Worm (Caenorhabditis elegans) whole organism, late embryonic: ENCODE measurements around the gene morc-1.
A peak's percentile ranks its signal among the peaks of the same experiment; 100 is the strongest.

ENCODE experiments used
- C08G9.2 ChIP-seq: sonication (generic microtip); optimal IDR thresholded peaks from 2 replicates; lab custom pipeline; 2016; ENCODE audit warnings: mild to moderate bottlenecking, missing genetic modification characterization, moderate library complexity, missing compliant biosample characterization
- C38D4.7 ChIP-seq: fragments of 200-800 bp; sonication (Bioruptor generic); optimal IDR thresholded peaks from 2 replicates; lab custom pipeline; 2018; ENCODE audit warnings: mild to moderate bottlenecking, missing genetic modification characterization, moderate library complexity, missing compliant biosample characterization
- K02D7.2 ChIP-seq: sonication (generic microtip); optimal IDR thresholded peaks from 2 replicates; lab custom pipeline; 2017; ENCODE audit warnings: mild to moderate bottlenecking, missing genetic modification characterization, missing compliant biosample characterization
- K09A11.1 ChIP-seq: sonication (generic microtip); optimal IDR thresholded peaks from 2 replicates; lab custom pipeline; 2017; ENCODE audit warnings: antibody characterized with exemption, mild to moderate bottlenecking, missing genetic modification characterization, missing compliant biosample characterization; ENCODE audit not compliant: insufficient read depth
- Y22D7AL.16 ChIP-seq: sonication (generic microtip); optimal IDR thresholded peaks from 2 replicates; lab custom pipeline; 2016; ENCODE audit warnings: missing genetic modification characterization, missing compliant biosample characterization
- ahr-1 ChIP-seq: sonication (generic microtip); optimal IDR thresholded peaks from 2 replicates; lab custom pipeline; 2016; ENCODE audit warnings: missing genetic modification characterization, missing compliant biosample characterization
- ama-1 ChIP-seq: fragments of 150-350 bp; optimal IDR thresholded peaks from 2 replicates; lab custom pipeline; 2014
- ceh-18 ChIP-seq: sonication (generic microtip); optimal IDR thresholded peaks from 2 replicates; lab custom pipeline; 2016; ENCODE audit warnings: missing genetic modification characterization, missing compliant biosample characterization
- ceh-2 ChIP-seq: sonication (generic microtip); optimal IDR thresholded peaks from 2 replicates; lab custom pipeline; 2016; ENCODE audit warnings: missing genotype, missing genetic modification characterization, missing compliant biosample characterization
- ceh-24 ChIP-seq: sonication (generic microtip); optimal IDR thresholded peaks from 2 replicates; lab custom pipeline; 2016; ENCODE audit warnings: mild to moderate bottlenecking, missing genetic modification characterization, missing compliant biosample characterization
- ceh-30 ChIP-seq: fragments of 150-350 bp; optimal IDR thresholded peaks from 2 replicates; lab custom pipeline; 2014; ENCODE audit warnings: missing biosample characterization, missing genetic modification characterization
- ceh-34 ChIP-seq: sonication (generic microtip); optimal IDR thresholded peaks from 2 replicates; lab custom pipeline; 2016; ENCODE audit warnings: mild to moderate bottlenecking, missing genetic modification characterization, missing compliant biosample characterization
- ceh-6 ChIP-seq: fragments of 200-800 bp; sonication (Bioruptor generic); optimal IDR thresholded peaks from 2 replicates; lab custom pipeline; 2018; ENCODE audit warnings: mild to moderate bottlenecking, missing genetic modification characterization, missing compliant biosample characterization
- ceh-9 ChIP-seq: sonication (generic microtip); optimal IDR thresholded peaks from 2 replicates; lab custom pipeline; 2016; ENCODE audit warnings: mild to moderate bottlenecking, missing genetic modification characterization, inconsistent platforms, missing compliant biosample characterization
- dmd-4 ChIP-seq: sonication (generic microtip); optimal IDR thresholded peaks from 2 replicates; lab custom pipeline; 2016; ENCODE audit warnings: borderline replicate concordance, missing genetic modification characterization, missing compliant biosample characterization
- dve-1 ChIP-seq: sonication (generic microtip); optimal IDR thresholded peaks from 2 replicates; lab custom pipeline; 2017; ENCODE audit warnings: antibody characterized with exemption, mild to moderate bottlenecking, missing genetic modification characterization, missing compliant biosample characterization
- elt-4 ChIP-seq: sonication (generic microtip); optimal IDR thresholded peaks from 2 replicates; lab custom pipeline; 2016; ENCODE audit warnings: missing genetic modification characterization, missing compliant biosample characterization
- eyg-1 ChIP-seq: sonication (generic microtip); optimal IDR thresholded peaks from 2 replicates; lab custom pipeline; 2016; ENCODE audit warnings: missing genotype, missing genetic modification characterization, missing compliant biosample characterization
- fax-1 ChIP-seq: sonication (generic microtip); optimal IDR thresholded peaks from 2 replicates; lab custom pipeline; 2016; ENCODE audit warnings: missing genotype, missing genetic modification characterization, missing compliant biosample characterization
- fkh-10 ChIP-seq: fragments of 150-350 bp; optimal IDR thresholded peaks from 2 replicates; lab custom pipeline; 2014; ENCODE audit warnings: missing biosample characterization, missing genetic modification reagents, missing genetic modification characterization
- gmeb-2 ChIP-seq: sonication (generic microtip); optimal IDR thresholded peaks from 2 replicates; lab custom pipeline; 2016; ENCODE audit warnings: missing genetic modification characterization, inconsistent platforms, missing compliant biosample characterization
- hlh-15 ChIP-seq: sonication (generic microtip); optimal IDR thresholded peaks from 2 replicates; lab custom pipeline; 2016; ENCODE audit warnings: missing genetic modification characterization, missing compliant biosample characterization
- hlh-6 ChIP-seq: sonication (generic microtip); optimal IDR thresholded peaks from 2 replicates; lab custom pipeline; 2016; ENCODE audit warnings: missing genotype, missing genetic modification characterization, missing compliant biosample characterization
- hlh-8 ChIP-seq: sonication (generic microtip); optimal IDR thresholded peaks from 2 replicates; lab custom pipeline; 2016; ENCODE audit warnings: missing genotype, missing genetic modification characterization, missing compliant biosample characterization
- lin-11 ChIP-seq: fragments of 200-800 bp; sonication (Bioruptor generic); optimal IDR thresholded peaks from 2 replicates; lab custom pipeline; 2018; ENCODE audit warnings: mild to moderate bottlenecking, missing genetic modification characterization, missing compliant biosample characterization
- mec-3 ChIP-seq: sonication (generic microtip); optimal IDR thresholded peaks from 2 replicates; lab custom pipeline; 2016; ENCODE audit warnings: borderline replicate concordance, missing genetic modification characterization, missing compliant biosample characterization
- nfya-1 ChIP-seq: sonication (generic microtip); optimal IDR thresholded peaks from 2 replicates; lab custom pipeline; 2017; ENCODE audit warnings: missing genetic modification characterization, mild to moderate bottlenecking, missing compliant biosample characterization, antibody characterized with exemption, moderate library complexity
- odd-2 ChIP-seq: sonication (generic microtip); optimal IDR thresholded peaks from 2 replicates; lab custom pipeline; 2017; ENCODE audit warnings: antibody characterized with exemption, mild to moderate bottlenecking, missing genetic modification characterization, missing compliant biosample characterization
- pag-3 ChIP-seq: sonication (generic microtip); optimal IDR thresholded peaks from 2 replicates; lab custom pipeline; 2016; ENCODE audit warnings: missing compliant biosample characterization, missing genetic modification characterization, borderline replicate concordance
- pat-9 ChIP-seq: fragments of 200-800 bp; sonication (Bioruptor generic); optimal IDR thresholded peaks from 2 replicates; lab custom pipeline; 2018; ENCODE audit warnings: mild to moderate bottlenecking, missing genetic modification characterization, moderate library complexity, missing compliant biosample characterization
- pax-1 ChIP-seq: fragments of 150-350 bp; optimal IDR thresholded peaks from 2 replicates; lab custom pipeline; 2014; ENCODE audit warnings: missing biosample characterization, missing genetic modification characterization
- pha-2 ChIP-seq: sonication (generic microtip); optimal IDR thresholded peaks from 2 replicates; lab custom pipeline; 2017; ENCODE audit warnings: mild to moderate bottlenecking, missing genetic modification characterization, missing compliant biosample characterization
- pros-1 ChIP-seq: fragments of 150-350 bp; optimal IDR thresholded peaks from 2 replicates; lab custom pipeline; 2014; ENCODE audit warnings: missing biosample characterization, missing genetic modification reagents, missing genetic modification characterization
- ref-2 ChIP-seq: sonication (generic microtip); optimal IDR thresholded peaks from 2 replicates; lab custom pipeline; 2016; ENCODE audit warnings: missing genetic modification characterization, missing compliant biosample characterization
- rnt-1 ChIP-seq: sonication (generic microtip); optimal IDR thresholded peaks from 2 replicates; lab custom pipeline; 2016; ENCODE audit warnings: missing genetic modification characterization, missing compliant biosample characterization
- sdc-2 ChIP-seq: sonication (generic microtip); optimal IDR thresholded peaks from 2 replicates; lab custom pipeline; 2016; ENCODE audit warnings: missing genotype, missing genetic modification characterization, missing compliant biosample characterization
- sox-4 ChIP-seq: sonication (generic microtip); optimal IDR thresholded peaks from 2 replicates; lab custom pipeline; 2017; ENCODE audit warnings: mild to moderate bottlenecking, missing genetic modification characterization, inconsistent platforms, missing compliant biosample characterization
- syd-9 ChIP-seq: sonication (generic microtip); optimal IDR thresholded peaks from 2 replicates; lab custom pipeline; 2016; ENCODE audit warnings: mild to moderate bottlenecking, missing genetic modification characterization, moderate library complexity, missing compliant biosample characterization
- tbx-2 ChIP-seq: sonication (generic microtip); optimal IDR thresholded peaks from 2 replicates; lab custom pipeline; 2016; ENCODE audit warnings: missing genetic modification characterization, missing compliant biosample characterization
- tbx-7 ChIP-seq: sonication (generic microtip); optimal IDR thresholded peaks from 2 replicates; lab custom pipeline; 2016; ENCODE audit warnings: missing genotype, missing genetic modification characterization, missing compliant biosample characterization

Gene morc-1

ce11 chrIII:5227831-5228467 lies 21.2 kb upstream of the morc-1 start, which contains the start of the genes C34E10.12, C34E10.10 and atp-2 (continued):
- TF ChIP-seq syd-9 (tag; lab: Kevin White, UChicago), result no peak
- no peak for TF ChIP-seq ceh-30 (tag; lab: Kevin White, UChicago)
- TF ChIP-seq K09A11.1, result peak; percentile 10
- TF ChIP-seq hlh-8 (tag; lab: Kevin White, UChicago), result no peak
- no peak for TF ChIP-seq fax-1 (tag; lab: Kevin White, UChicago)
- TF ChIP-seq ceh-6, result no peak
- TF ChIP-seq C38D4.7 (GFP tag; lab: Kevin White, UChicago), result no peak
- no peak for TF ChIP-seq sox-4
- TF ChIP-seq dve-1 (tag; lab: Kevin White, UChicago), result peak; percentile 74
- TF ChIP-seq Y22D7AL.16 (tag; lab: Kevin White, UChicago), result no peak
- TF ChIP-seq ceh-24, result no peak
- peak; percentile 62 for TF ChIP-seq tbx-2 (tag; lab: Kevin White, UChicago)
- TF ChIP-seq dmd-4 (tag; lab: Kevin White, UChicago), result no peak
- no peak for TF ChIP-seq mec-3 (tag; lab: Kevin White, UChicago)
- no peak for TF ChIP-seq ref-2 (tag; lab: Kevin White, UChicago)
- TF ChIP-seq K02D7.2 (tag; lab: Kevin White, UChicago), result no peak
- no peak for TF ChIP-seq pat-9 (tag; lab: Kevin White, UChicago)
- peak; percentile 56 for TF ChIP-seq ceh-34 (tag; lab: Kevin White, UChicago)
- TF ChIP-seq nfya-1 (tag; lab: Kevin White, UChicago), result peak; percentile 70
- no peak for TF ChIP-seq eyg-1 (tag; lab: Kevin White, UChicago)
- TF ChIP-seq ceh-2 (tag; lab: Kevin White, UChicago), result peak; percentile 31
- TF ChIP-seq rnt-1 (tag; lab: Kevin White, UChicago), result peak; percentile 43
- no peak for TF ChIP-seq pag-3
- TF ChIP-seq pros-1 (tag; lab: Kevin White, UChicago), result no peak
- TF ChIP-seq hlh-15 (tag; lab: Kevin White, UChicago), result no peak
- TF ChIP-seq odd-2 (tag; lab: Kevin White, UChicago), result no peak
- TF ChIP-seq ceh-18 (tag; lab: Kevin White, UChicago), result peak; percentile 48
- peak; percentile 22 for TF ChIP-seq pax-1
- TF ChIP-seq pha-2 (tag; lab: Kevin White, UChicago), result no peak
- TF ChIP-seq C08G9.2 (tag; lab: Kevin White, UChicago), result no peak
- TF ChIP-seq ahr-1 (tag; lab: Kevin White, UChicago), result no peak
- no peak for TF ChIP-seq hlh-6 (tag; lab: Kevin White, UChicago)
- TF ChIP-seq tbx-7 (tag; lab: Kevin White, UChicago), result no peak
- no peak for TF ChIP-seq sdc-2
- TF ChIP-seq lin-11 (tag; lab: Kevin White, UChicago), result no peak
- no peak for TF ChIP-seq ceh-9 (tag; lab: Kevin White, UChicago)

- TF ChIP-seq ama-1 (lab: Kevin White, UChicago), result no peak
- TF ChIP-seq rnt-1 (tag; lab: Kevin White, UChicago), result no peak
- TF ChIP-seq C38D4.7 (GFP tag; lab: Kevin White, UChicago), result no peak
- TF ChIP-seq gmeb-2, result no peak
- no peak for TF ChIP-seq elt-4 (tag; lab: Kevin White, UChicago)
- TF ChIP-seq fkh-10 (GFP tag; lab: Kevin White, UChicago), result no peak
Measured at ce11 chrIII:5225321-5225720, 18.6 kb upstream of the morc-1 start, which contains the start of gene nex-1. Gene nex-1 (plus strand): TSS chrIII:5225621.
